Fruit fly (Drosophila melanogaster): ENCODE measurements around the gene CG13305.

- TF ChIP-seq CG7045 (GFP tag; optimal IDR thresholded peaks at IDR 0.05) (no peak), bab1 (GFP tag; optimal IDR thresholded peaks at IDR 0.05) (no peak), ovo (GFP tag; optimal IDR thresholded peaks at IDR 0.05) (no peak), tj (GFP tag; optimal IDR thresholded peaks at IDR 0.05) (no peak), CG14711 (tag; optimal IDR thresholded peaks at IDR 0.05) (no peak), pad (GFP tag; optimal IDR thresholded peaks at IDR 0.05) (no peak), kay (GFP tag; ENCODE audit: borderline replicate concordance) (no peak), CG33017 (tag; optimal IDR thresholded peaks at IDR 0.05) (no peak)
Observed at dm6 chr3L:8686646-8687045, 40.0 kb upstream of the CG13305 start.
